Fruit fly (Drosophila melanogaster) whole organism, embryonic: ENCODE measurements around the gene CG42726.

ENCODE experiments used
- CG10431 ChIP-seq: fragments of 200-800 bp; sonication (Bioruptor generic); optimal IDR thresholded peaks from 3 replicates; lab custom pipeline; 2018; ENCODE audit warnings: missing biosample characterization, mild to moderate bottlenecking, missing genetic modification characterization
- CG11398 ChIP-seq: fragments of 200-800 bp; sonication (Bioruptor generic); optimal IDR thresholded peaks from 2 replicates; lab custom pipeline; 2016; ENCODE audit warnings: missing biosample characterization, missing genetic modification characterization
- CG1233 ChIP-seq: fragments of 200-800 bp; sonication (Bioruptor generic); optimal IDR thresholded peaks from 4 replicates; lab custom pipeline; 2018; ENCODE audit warnings: missing biosample characterization, mild to moderate bottlenecking, missing genetic modification characterization
- CG12659 ChIP-seq: fragments of 200-800 bp; sonication (Bioruptor generic); optimal IDR thresholded peaks from 3 replicates; lab custom pipeline; 2017; ENCODE audit warnings: mild to moderate bottlenecking, missing biosample characterization, missing genetic modification reagents, missing genetic modification characterization
- CG13296 ChIP-seq: fragments of 200-800 bp; sonication (Bioruptor generic); optimal IDR thresholded peaks from 3 replicates; lab custom pipeline; 2018; ENCODE audit warnings: missing biosample characterization, mild to moderate bottlenecking, missing genetic modification characterization
- CG14710 ChIP-seq: fragments of 200-800 bp; sonication (Bioruptor generic); optimal IDR thresholded peaks from 3 replicates; lab custom pipeline; 2019; ENCODE audit warnings: missing biosample characterization, mild to moderate bottlenecking, missing genetic modification characterization, moderate library complexity
- CG16815 ChIP-seq: fragments of 200-800 bp; sonication (Bioruptor generic); optimal IDR thresholded peaks from 3 replicates; lab custom pipeline; 2017; ENCODE audit warnings: missing biosample characterization, mild to moderate bottlenecking, missing genetic modification characterization
- CG17802 ChIP-seq: fragments of 200-800 bp; sonication (Bioruptor generic); optimal IDR thresholded peaks from 2 replicates; lab custom pipeline; 2018; ENCODE audit warnings: missing biosample characterization, mild to moderate bottlenecking, missing genetic modification characterization, moderate library complexity
- CG18262 ChIP-seq: fragments of 200-800 bp; optimal IDR thresholded peaks from 3 replicates; lab custom pipeline; 2019; ENCODE audit warnings: missing biosample characterization, mild to moderate bottlenecking, missing genetic modification characterization, moderate library complexity
- CG3838 ChIP-seq: fragments of 200-800 bp; sonication (Bioruptor generic); optimal IDR thresholded peaks from 3 replicates; lab custom pipeline; 2016; ENCODE audit warnings: missing biosample characterization, missing genetic modification characterization
- CG7357 ChIP-seq: fragments of 200-800 bp; sonication (Bioruptor generic); IDR thresholded peaks from 3 replicates; pipeline ENCODE4 v1.3.6; 2022; ENCODE audit warnings: missing biosample characterization, missing genetic modification characterization
- CG7928 ChIP-seq: fragments of 200-800 bp; sonication (Bioruptor generic); optimal IDR thresholded peaks from 2 replicates; lab custom pipeline; 2017; ENCODE audit warnings: missing biosample characterization, mild to moderate bottlenecking, missing genetic modification characterization
- CkIIα-i1 ChIP-seq: fragments of 200-800 bp; sonication (Bioruptor generic); IDR thresholded peaks from 2 replicates; pipeline ENCODE4 v1.3.6; 2022; ENCODE audit warnings: missing biosample characterization, missing genetic modification characterization
- GATAe ChIP-seq: fragments of 200-800 bp; sonication (Bioruptor generic); conservative IDR thresholded peaks from 2 replicates; pipeline ENCODE4 v1.3.6; 2022; ENCODE audit warnings: missing biosample characterization, missing genetic modification characterization
- Gsc ChIP-seq: fragments of 200-800 bp; sonication (Bioruptor generic); IDR thresholded peaks from 2 replicates; pipeline ENCODE4 v1.3.6; 2022; ENCODE audit warnings: missing biosample characterization, missing genetic modification characterization
- HLH54F ChIP-seq: fragments of 200-800 bp; sonication (Bioruptor generic); optimal IDR thresholded peaks from 3 replicates; lab custom pipeline; 2016; ENCODE audit warnings: missing biosample characterization, missing genetic modification characterization
- Hey ChIP-seq: fragments of 200-800 bp; sonication (Bioruptor generic); optimal IDR thresholded peaks from 3 replicates; lab custom pipeline; 2018; ENCODE audit warnings: missing biosample characterization, mild to moderate bottlenecking, missing genetic modification characterization
- Hr3 ChIP-seq: fragments of 200-800 bp; sonication (Bioruptor generic); optimal IDR thresholded peaks from 3 replicates; lab custom pipeline; 2016; ENCODE audit warnings: missing biosample characterization, missing genetic modification characterization
- Hsf ChIP-seq: fragments of 200-800 bp; sonication (Bioruptor generic); optimal IDR thresholded peaks from 3 replicates; lab custom pipeline; 2016; ENCODE audit warnings: missing biosample characterization, missing genetic modification characterization
- Lhr ChIP-seq: fragments of 200-800 bp; sonication (Bioruptor generic); optimal IDR thresholded peaks from 3 replicates; lab custom pipeline; 2017; ENCODE audit warnings: mild to moderate bottlenecking, missing biosample characterization, missing genetic modification reagents, missing genetic modification characterization
- NC2β ChIP-seq: fragments of 200-800 bp; sonication (Bioruptor generic); optimal IDR thresholded peaks from 2 replicates; lab custom pipeline; 2016; ENCODE audit warnings: missing biosample characterization, missing genetic modification characterization
- NfI ChIP-seq: fragments of 200-800 bp; sonication (Bioruptor generic); optimal IDR thresholded peaks from 3 replicates; lab custom pipeline; 2018; ENCODE audit warnings: missing biosample characterization, mild to moderate bottlenecking, missing genetic modification characterization, moderate library complexity
- Oli ChIP-seq: fragments of 200-800 bp; sonication (Bioruptor generic); optimal IDR thresholded peaks from 2 replicates; lab custom pipeline; 2018; ENCODE audit warnings: missing biosample characterization, mild to moderate bottlenecking, missing genetic modification characterization, moderate library complexity
- Stat92E ChIP-seq, 3 experiments: fragments of >200 bp in 2 of 3; fragments of 200-800 bp in 1 of 3; sonication (Bioruptor generic) in 1 of 3; optimal IDR thresholded peaks; 2 replicates each; lab custom pipeline; 2017 to 2019; ENCODE audit warnings: missing biosample characterization in 3 of 3, missing genetic modification characterization in 3 of 3, mild to moderate bottlenecking in 1 of 3, moderate library complexity in 1 of 3
- amos ChIP-seq: fragments of 200-800 bp; sonication (Bioruptor generic); IDR thresholded peaks from 2 replicates; pipeline ENCODE4 v1.3.6; 2022; ENCODE audit warnings: missing biosample characterization, missing genetic modification characterization; ENCODE audit not compliant: partially characterized antibody
- ase ChIP-seq: fragments of 200-800 bp; sonication (Bioruptor generic); IDR thresholded peaks from 3 replicates; pipeline ENCODE4 v1.3.6; 2022; ENCODE audit warnings: missing biosample characterization, missing genetic modification characterization
- cato ChIP-seq: fragments of 200-800 bp; sonication (Bioruptor generic); optimal IDR thresholded peaks from 2 replicates; lab custom pipeline; 2016; ENCODE audit warnings: missing biosample characterization, missing genetic modification characterization, borderline replicate concordance
- dati ChIP-seq: fragments of 200-800 bp; sonication (Bioruptor generic); IDR thresholded peaks from 2 replicates; pipeline ENCODE4 v1.3.6; 2022; ENCODE audit warnings: missing biosample characterization, missing genetic modification characterization
- dpn ChIP-seq, 2 experiments: fragments of 200-800 bp; sonication (Bioruptor generic); optimal IDR thresholded peaks; 3 replicates each; lab custom pipeline; 2016; ENCODE audit warnings: missing biosample characterization in 2 of 2, missing genetic modification characterization in 2 of 2
- ewg ChIP-seq: fragments of 200-800 bp; sonication (Bioruptor generic); optimal IDR thresholded peaks from 3 replicates; lab custom pipeline; 2017; ENCODE audit warnings: mild to moderate bottlenecking, missing biosample characterization, missing genetic modification reagents, missing genetic modification characterization
- eyg ChIP-seq: fragments of 200-800 bp; sonication (Bioruptor generic); optimal IDR thresholded peaks from 3 replicates; lab custom pipeline; 2016; ENCODE audit warnings: missing biosample characterization, missing genetic modification characterization
- ftz-f1 ChIP-seq: fragments of 200-800 bp; sonication (Bioruptor generic); optimal IDR thresholded peaks from 2 replicates; lab custom pipeline; 2016; ENCODE audit warnings: missing biosample characterization, missing genetic modification characterization
- fu2 ChIP-seq: fragments of 200-800 bp; sonication (Bioruptor generic); optimal IDR thresholded peaks from 2 replicates; lab custom pipeline; 2016; ENCODE audit warnings: missing biosample characterization, missing genetic modification characterization
- kah ChIP-seq: fragments of 200-800 bp; sonication (Bioruptor generic); optimal IDR thresholded peaks from 2 replicates; lab custom pipeline; 2018; ENCODE audit warnings: missing biosample characterization, mild to moderate bottlenecking, missing genetic modification characterization
- lbe ChIP-seq: fragments of 200-800 bp; sonication (Bioruptor generic); optimal IDR thresholded peaks from 2 replicates; lab custom pipeline; 2016; ENCODE audit warnings: missing biosample characterization, mild to moderate bottlenecking, missing genetic modification characterization
- lilli ChIP-seq: fragments of 200-800 bp; sonication (Bioruptor generic); optimal IDR thresholded peaks from 3 replicates; lab custom pipeline; 2016; ENCODE audit warnings: missing biosample characterization, missing genetic modification characterization
- nerfin-1 ChIP-seq: fragments of 200-800 bp; sonication (Bioruptor generic); optimal IDR thresholded peaks from 3 replicates; lab custom pipeline; 2019; ENCODE audit warnings: missing biosample characterization, mild to moderate bottlenecking, missing genetic modification characterization, moderate library complexity
- prd ChIP-seq, 3 experiments: fragments of >200 bp in 2 of 3; fragments of 200-800 bp in 1 of 3; sonication (Bioruptor generic) in 1 of 3; optimal IDR thresholded peaks in 2 of 3; IDR thresholded peaks in 1 of 3; 2 replicates in 2 of 3; 3 replicates in 1 of 3; pipeline versions ENCODE4 v1.3.6 to Lab custom; 2017 to 2022; ENCODE audit warnings: missing biosample characterization in 1 of 3, missing genetic modification characterization in 1 of 3
- ranshi ChIP-seq: fragments of 200-800 bp; sonication (Bioruptor generic); IDR thresholded peaks from 2 replicates; pipeline ENCODE4 v1.3.6; 2022; ENCODE audit warnings: missing biosample characterization, missing genetic modification characterization
- rib ChIP-seq: fragments of 200-800 bp; sonication (Bioruptor generic); IDR thresholded peaks from 2 replicates; pipeline ENCODE4 v1.3.6; 2022; ENCODE audit warnings: missing biosample characterization, missing genetic modification characterization
- ro ChIP-seq: fragments of 200-800 bp; sonication (Bioruptor generic); IDR thresholded peaks from 2 replicates; pipeline ENCODE4 v1.3.6; 2022; ENCODE audit warnings: missing biosample characterization, missing genetic modification characterization
- salm ChIP-seq: fragments of 200-800 bp; sonication (Bioruptor generic); optimal IDR thresholded peaks from 2 replicates; lab custom pipeline; 2018; ENCODE audit warnings: missing biosample characterization, mild to moderate bottlenecking, missing genetic modification characterization
- sd ChIP-seq: fragments of 200-800 bp; sonication (Bioruptor generic); optimal IDR thresholded peaks from 3 replicates; lab custom pipeline; 2018; ENCODE audit warnings: missing biosample characterization, mild to moderate bottlenecking, missing genetic modification characterization, moderate library complexity
- tio ChIP-seq: fragments of 200-800 bp; sonication (Bioruptor generic); optimal IDR thresholded peaks from 2 replicates; lab custom pipeline; 2017; ENCODE audit warnings: missing biosample characterization, missing genetic modification characterization, inconsistent platforms
- trh ChIP-seq: fragments of 200-800 bp; sonication (Bioruptor generic); optimal IDR thresholded peaks from 2 replicates; lab custom pipeline; 2016; ENCODE audit warnings: missing biosample characterization, missing genetic modification characterization
- yki ChIP-seq: fragments of >200 bp; optimal IDR thresholded peaks from 3 replicates; lab custom pipeline; 2018
- z ChIP-seq: fragments of 200-800 bp; sonication (Bioruptor generic); IDR thresholded peaks from 3 replicates; pipeline ENCODE4 v1.3.6; 2022; ENCODE audit warnings: missing biosample characterization, missing genetic modification characterization
- zen2 ChIP-seq: fragments of 200-800 bp; sonication (Bioruptor generic); IDR thresholded peaks from 3 replicates; pipeline ENCODE4 v1.3.6; 2022; ENCODE audit warnings: missing biosample characterization, missing genetic modification characterization; ENCODE audit not compliant: partially characterized antibody

CG42726 gene

dm6 chr3R:15356645-15357431 is 9.0 kb downstream of the CG42726 start, which contains the start of the genes Atg4b and Hibch (continued):
- TF ChIP-seq kah (peak; percentile 65), lbe (peak; percentile 80), HLH54F (GFP tag; lab: Kevin White, UChicago) (peak; percentile 40), NfI (peak; percentile 85), Oli (tag; lab: Kevin White, UChicago) (peak; percentile 83), zen2 (GFP tag; lab: Robert Waterston, UW) (no peak), trh (GFP tag; lab: Kevin White, UChicago) (peak; percentile 45), prd (optimal IDR thresholded peaks at IDR 0.05; lab: Kevin White, UChicago) (no peak), prd (GFP tag; IDR thresholded peaks at IDR 0.05; lab: Robert Waterston, UW) (peak; percentile 89), Hsf (GFP tag; lab: Kevin White, UChicago) (peak; percentile 58), Lhr (GFP tag; lab: Kevin White, UChicago) (peak; percentile 43), CG12659 (GFP tag; lab: Kevin White, UChicago) (peak; percentile 94), CG1233 (GFP tag; lab: Kevin White, UChicago) (peak; percentile 80), CkIIα-i1 (GFP tag; lab: Robert Waterston, UW) (no peak), yki (lab: Kevin White, UChicago) (no peak), rib (GFP tag; lab: Robert Waterston, UW) (peak; percentile 86), NC2β (GFP tag; lab: Kevin White, UChicago) (no peak), tio (GFP tag; lab: Kevin White, UChicago) (no peak), CG7357 (peak; percentile 68), z (0 out of 3 replicates have a peak, but pooled peaks have one; percentile 22), ranshi (GFP tag; lab: Robert Waterston, UW) (peak; percentile 77), lilli (peak; percentile 74), Gsc (GFP tag; lab: Robert Waterston, UW) (0 out of 2 replicates have a peak, but pooled peaks have one; percentile 41), fu2 (GFP tag; lab: Kevin White, UChicago) (peak; percentile 22), CG16815 (GFP tag; lab: Kevin White, UChicago) (peak; percentile 78), sd (tag; lab: Kevin White, UChicago) (no peak), CG7928 (peak; percentile 55), amos (GFP tag; lab: Robert Waterston, UW) (peak; percentile 41; the same call in 1 of the 2 replicates), ftz-f1 (GFP tag; lab: Kevin White, UChicago) (no peak), ewg (peak; percentile 98), dati (GFP tag; lab: Robert Waterston, UW) (no peak; the same call in 1 of the 2 replicates), dpn (GFP tag; optimal IDR thresholded peaks at IDR 0.05; lab: Kevin White, UChicago) (peak in 1 of 2 experiments; percentile 75), CG11398 (no peak), CG13296 (GFP tag; lab: Kevin White, UChicago) (peak; percentile 86), Hr3 (GFP tag; lab: Kevin White, UChicago) (peak; percentile 84), CG3838 (no peak), ro (peak; percentile 20; the same call in 1 of the 2 replicates), ase (GFP tag; lab: Robert Waterston, UW) (peak; percentile 66; the same call in 2 of the 3 replicates), salm (tag; lab: Kevin White, UChicago) (peak; percentile 64), CG18262 (tag; lab: Kevin White, UChicago) (peak; percentile 87), CG17802 (tag; lab: Kevin White, UChicago) (peak; percentile 23), eyg (GFP tag; lab: Kevin White, UChicago) (no peak), CG14710 (tag; lab: Kevin White, UChicago) (peak; percentile 91), Hey (peak; percentile 31), GATAe (GFP tag; lab: Robert Waterston, UW) (peak; percentile 39; the same call in 1 of the 2 replicates), Stat92E (GFP tag; optimal IDR thresholded peaks at IDR 0.05; lab: Kevin White, UChicago) (peak in 1 of 3 experiments; percentile 57), cato (GFP tag; lab: Kevin White, UChicago) (peak; percentile 58), CG10431 (GFP tag; lab: Kevin White, UChicago) (peak; percentile 46), nerfin-1 (tag; lab: Kevin White, UChicago) (peak; percentile 79)
